Fruit fly (Drosophila melanogaster): ENCODE measurements around the gene CG32219.

The CG32219 gene

dm6 chr3L:19929051-19929718 is 21.8 kb downstream of the CG32219 start (continued):
- 0 out of 2 replicates have a peak, but pooled peaks have one; percentile 7 for TF ChIP-seq Rfx (GFP tag; IDR thresholded peaks at IDR 0.05)
- TF ChIP-seq zf30C (GFP tag; optimal IDR thresholded peaks at IDR 0.05): peak; percentile 59
- TF ChIP-seq rib (GFP tag; IDR thresholded peaks at IDR 0.05): 0 out of 2 replicates have a peak, but pooled peaks have one; percentile 12
- peak; percentile 39 for TF ChIP-seq row (GFP tag; IDR thresholded peaks at IDR 0.05)
- TF ChIP-seq CG9876 (GFP tag; optimal IDR thresholded peaks at IDR 0.05): no peak
- no peak for TF ChIP-seq HLH3B (GFP tag; IDR thresholded peaks at IDR 0.05)
- peak; percentile 77 for TF ChIP-seq cg (GFP tag; optimal IDR thresholded peaks at IDR 0.05)
- no peak for TF ChIP-seq CG10366 (GFP tag; IDR thresholded peaks at IDR 0.05)
- no peak for TF ChIP-seq bowl (GFP tag; IDR thresholded peaks at IDR 0.05)
- TF ChIP-seq CG9932 (GFP tag; IDR thresholded peaks at IDR 0.05): peak; percentile 36; the same call in 1 of the 2 replicates
- TF ChIP-seq CG7556 (GFP tag; optimal IDR thresholded peaks at IDR 0.05): peak; percentile 34
- TF ChIP-seq Eip74EF (GFP tag; optimal IDR thresholded peaks at IDR 0.05): peak in 1 of 2 experiments; percentile 16
- peak; percentile 28 for TF ChIP-seq Blimp-1 (GFP tag; optimal IDR thresholded peaks at IDR 0.05)
- no peak for TF ChIP-seq CG30431 (GFP tag; optimal IDR thresholded peaks at IDR 0.05)
- TF ChIP-seq Nf-YB (GFP tag; optimal IDR thresholded peaks at IDR 0.05): no peak
- peak; percentile 16 for TF ChIP-seq CG33557 (GFP tag; optimal IDR thresholded peaks at IDR 0.05)
- no peak for TF ChIP-seq Ssrp (tag; optimal IDR thresholded peaks at IDR 0.05)
- peak; percentile 65 for TF ChIP-seq Deaf1 (tag; optimal IDR thresholded peaks at IDR 0.05)
- no peak for TF ChIP-seq CG6854 (GFP tag; optimal IDR thresholded peaks at IDR 0.05)
- no peak; the same call in 1 of the 2 replicates for TF ChIP-seq Xrp1 (GFP tag; IDR thresholded peaks at IDR 0.05)
- TF ChIP-seq CG30403 (GFP tag; optimal IDR thresholded peaks at IDR 0.05): peak; percentile 40
- no peak for TF ChIP-seq ems (GFP tag; optimal IDR thresholded peaks at IDR 0.05)
- TF ChIP-seq crc (GFP tag; optimal IDR thresholded peaks at IDR 0.05): no peak
- TF ChIP-seq CG42726 (GFP tag; IDR thresholded peaks at IDR 0.05; ENCODE audit: partially characterized antibody): no peak
- no peak for TF ChIP-seq HLHmδ (GFP tag; optimal IDR thresholded peaks at IDR 0.05)
- no peak for TF ChIP-seq otp (GFP tag; IDR thresholded peaks at IDR 0.05)
- TF ChIP-seq D (optimal IDR thresholded peaks at IDR 0.05): no peak
- no peak for TF ChIP-seq D (GFP tag; optimal IDR thresholded peaks at IDR 0.05)
- TF ChIP-seq Sox100B (GFP tag; optimal IDR thresholded peaks at IDR 0.05): peak; percentile 3
- peak in 1 of 2 experiments; percentile 78 for TF ChIP-seq Trl (optimal IDR thresholded peaks at IDR 0.05)
- no peak for TF ChIP-seq Trl (GFP tag; optimal IDR thresholded peaks at IDR 0.05)
- TF ChIP-seq Fer1 (GFP tag; optimal IDR thresholded peaks at IDR 0.05): no peak
- peak; percentile 39; the same call in 1 of the 3 replicates for TF ChIP-seq CG17361 (GFP tag; IDR thresholded peaks at IDR 0.05)
- no peak for TF ChIP-seq mam (GFP tag; optimal IDR thresholded peaks at IDR 0.05)
- TF ChIP-seq btn (GFP tag; optimal IDR thresholded peaks at IDR 0.05): no peak
- TF ChIP-seq kay (GFP tag; optimal IDR thresholded peaks at IDR 0.05): no peak
- peak; percentile 3 for TF ChIP-seq pros (GFP tag; optimal IDR thresholded peaks at IDR 0.05)
- TF ChIP-seq Ptx1 (GFP tag; IDR thresholded peaks at IDR 0.05): no peak
- TF ChIP-seq CG16813 (GFP tag; IDR thresholded peaks at IDR 0.05; ENCODE audit: partially characterized antibody): no peak
- TF ChIP-seq Hr51 (GFP tag; optimal IDR thresholded peaks at IDR 0.05): peak in 1 of 2 experiments; percentile 43
- no peak for TF ChIP-seq Max (GFP tag; optimal IDR thresholded peaks at IDR 0.05)
- peak; percentile 10 for TF ChIP-seq CG18262 (tag; optimal IDR thresholded peaks at IDR 0.05)
- no peak for TF ChIP-seq Asciz (GFP tag; optimal IDR thresholded peaks at IDR 0.05)
- no peak for TF ChIP-seq CG4404 (GFP tag; IDR thresholded peaks at IDR 0.05)
- no peak for TF ChIP-seq Oaz (GFP tag; IDR thresholded peaks at IDR 0.05)
- no peak for TF ChIP-seq CG4328 (GFP tag; optimal IDR thresholded peaks at IDR 0.05)
- TF ChIP-seq Atf6 (GFP tag; IDR thresholded peaks at IDR 0.05): 0 out of 2 replicates have a peak, but pooled peaks have one; percentile 15
- no peak for TF ChIP-seq mld (GFP tag; IDR thresholded peaks at IDR 0.05; ENCODE audit: partially characterized antibody)
- peak; percentile 21; the same call in 1 of the 2 replicates for TF ChIP-seq CG4360 (GFP tag; IDR thresholded peaks at IDR 0.05)
- peak; percentile 34 for TF ChIP-seq CoRest (tag; optimal IDR thresholded peaks at IDR 0.05)

All from whole organism, embryonic.